Fruit fly (Drosophila melanogaster) whole organism, embryonic: ENCODE data around the gene CG6005.

Experiments used
- Awh ChIP-seq: fragments of 200-800 bp; sonication (Bioruptor generic); IDR thresholded peaks from 2 replicates; pipeline ENCODE4, ENCODE4 v1.3.6; 2022; ENCODE audit warnings: missing biosample characterization, missing genetic modification characterization
- B-H2 ChIP-seq: fragments of 200-800 bp; sonication (Bioruptor generic); optimal IDR thresholded peaks from 2 replicates; lab custom pipeline; 2018; ENCODE audit warnings: missing biosample characterization, mild to moderate bottlenecking, missing genetic modification characterization
- Bteb2 ChIP-seq: fragments of 200-800 bp; sonication (Bioruptor generic); optimal IDR thresholded peaks from 2 replicates; lab custom pipeline; 2016; ENCODE audit warnings: missing biosample characterization, missing genetic modification characterization
- CG1024 ChIP-seq: fragments of 200-800 bp; sonication (Bioruptor generic); IDR thresholded peaks from 2 replicates; pipeline ENCODE4 v1.3.6; 2022; ENCODE audit warnings: missing biosample characterization, missing genetic modification characterization
- CG10267 ChIP-seq: fragments of 200-800 bp; sonication (Bioruptor generic); optimal IDR thresholded peaks from 2 replicates; lab custom pipeline; 2018; ENCODE audit warnings: missing biosample characterization, mild to moderate bottlenecking, missing genetic modification characterization, moderate library complexity
- CG10366 ChIP-seq: fragments of 200-800 bp; sonication (Bioruptor generic); IDR thresholded peaks from 2 replicates; pipeline ENCODE4 v1.3.6; 2022; ENCODE audit warnings: missing biosample characterization, missing genetic modification characterization
- CG10959 ChIP-seq: fragments of 200-800 bp; sonication (Bioruptor generic); IDR thresholded peaks from 2 replicates; pipeline ENCODE4 v1.3.6; 2022; ENCODE audit warnings: missing biosample characterization, missing genetic modification characterization
- CG11560 ChIP-seq: fragments of 200-800 bp; sonication (Bioruptor generic); IDR thresholded peaks from 3 replicates; pipeline ENCODE4 v1.3.6; 2022; ENCODE audit warnings: missing biosample characterization, missing genetic modification characterization
- CG12155 ChIP-seq: fragments of 200-800 bp; sonication (Bioruptor generic); optimal IDR thresholded peaks from 3 replicates; lab custom pipeline; 2016; ENCODE audit warnings: missing biosample characterization, missing genetic modification characterization
- CG13287 ChIP-seq: fragments of 200-800 bp; sonication (Bioruptor generic); IDR thresholded peaks from 2 replicates; pipeline ENCODE4 v1.3.6; 2022; ENCODE audit warnings: missing biosample characterization, missing genetic modification characterization; ENCODE audit not compliant: partially characterized antibody
- CG13775 ChIP-seq: fragments of 200-800 bp; sonication (Bioruptor generic); optimal IDR thresholded peaks from 3 replicates; lab custom pipeline; 2017; ENCODE audit warnings: missing biosample characterization, mild to moderate bottlenecking, missing genetic modification characterization
- CG15514 ChIP-seq: fragments of 200-800 bp; sonication (Bioruptor generic); optimal IDR thresholded peaks from 3 replicates; lab custom pipeline; 2017; ENCODE audit warnings: missing biosample characterization, missing genetic modification characterization, mild to moderate bottlenecking, moderate library complexity, missing genetic modification reagents
- CG18262 ChIP-seq: fragments of 200-800 bp; optimal IDR thresholded peaks from 3 replicates; lab custom pipeline; 2019; ENCODE audit warnings: missing biosample characterization, mild to moderate bottlenecking, missing genetic modification characterization, moderate library complexity
- CG31388 ChIP-seq: fragments of 200-800 bp; sonication (Bioruptor generic); optimal IDR thresholded peaks from 2 replicates; lab custom pipeline; 2016; ENCODE audit warnings: missing biosample characterization, missing genetic modification characterization
- CG4820 ChIP-seq: fragments of 200-800 bp; sonication (Bioruptor generic); optimal IDR thresholded peaks from 3 replicates; lab custom pipeline; 2016; ENCODE audit warnings: missing biosample characterization, missing genetic modification characterization
- CG5245 ChIP-seq: fragments of 200-800 bp; sonication (Bioruptor generic); optimal IDR thresholded peaks from 3 replicates; lab custom pipeline; 2016; ENCODE audit warnings: missing biosample characterization, missing genetic modification characterization
- CG7928 ChIP-seq: fragments of 200-800 bp; sonication (Bioruptor generic); optimal IDR thresholded peaks from 2 replicates; lab custom pipeline; 2017; ENCODE audit warnings: missing biosample characterization, mild to moderate bottlenecking, missing genetic modification characterization
- CG8359 ChIP-seq: fragments of 200-800 bp; sonication (Bioruptor generic); optimal IDR thresholded peaks from 2 replicates; lab custom pipeline; 2017; ENCODE audit warnings: missing biosample characterization, mild to moderate bottlenecking, missing genetic modification characterization, borderline replicate concordance
- CG8478 ChIP-seq: fragments of >200 bp; optimal IDR thresholded peaks from 2 replicates; lab custom pipeline; 2018
- CG8765 ChIP-seq: fragments of 200-800 bp; sonication (Bioruptor generic); IDR thresholded peaks from 2 replicates; pipeline ENCODE4 v1.3.6; 2022; ENCODE audit warnings: missing biosample characterization, missing genetic modification characterization
- CG9876 ChIP-seq: fragments of 200-800 bp; sonication (Bioruptor generic); optimal IDR thresholded peaks from 2 replicates; lab custom pipeline; 2016; ENCODE audit warnings: missing biosample characterization, missing genetic modification characterization
- Dad ChIP-seq: fragments of 200-800 bp; sonication (Bioruptor generic); optimal IDR thresholded peaks from 3 replicates; lab custom pipeline; 2016; ENCODE audit warnings: missing biosample characterization, missing genetic modification characterization
- Doc3 ChIP-seq: fragments of 200-800 bp; sonication (Bioruptor generic); IDR thresholded peaks from 3 replicates; pipeline ENCODE4 v1.3.6; 2022; ENCODE audit warnings: missing biosample characterization, missing genetic modification characterization; ENCODE audit not compliant: partially characterized antibody
- Fer1 ChIP-seq: fragments of 200-800 bp; sonication (Bioruptor generic); optimal IDR thresholded peaks from 2 replicates; lab custom pipeline; 2017; ENCODE audit warnings: missing biosample characterization, mild to moderate bottlenecking, missing genetic modification characterization
- HLH3B ChIP-seq: fragments of 200-800 bp; sonication (Bioruptor generic); IDR thresholded peaks from 2 replicates; pipeline ENCODE4 v1.3.6; 2022; ENCODE audit warnings: missing biosample characterization, missing genetic modification characterization
- HLH4C ChIP-seq: fragments of 200-800 bp; sonication (Bioruptor generic); IDR thresholded peaks from 3 replicates; pipeline ENCODE4 v1.3.6; 2022; ENCODE audit warnings: missing biosample characterization, missing genetic modification characterization; ENCODE audit not compliant: partially characterized antibody
- Jarid2 ChIP-seq: fragments of 200-800 bp; sonication (Bioruptor generic); optimal IDR thresholded peaks from 3 replicates; lab custom pipeline; 2017; ENCODE audit warnings: mild to moderate bottlenecking, missing biosample characterization, missing genetic modification reagents, missing genetic modification characterization
- Nf-YC ChIP-seq: fragments of 200-800 bp; optimal IDR thresholded peaks from 3 replicates; lab custom pipeline; 2019; ENCODE audit warnings: missing biosample characterization, mild to moderate bottlenecking, missing genetic modification characterization, moderate library complexity
- Ptx1 ChIP-seq: fragments of 200-800 bp; sonication (Bioruptor generic); IDR thresholded peaks from 2 replicates; pipeline ENCODE4 v1.3.6; 2022; ENCODE audit warnings: missing biosample characterization, missing genetic modification characterization
- Sry-δ ChIP-seq: fragments of 200-800 bp; sonication (Bioruptor generic); optimal IDR thresholded peaks from 2 replicates; lab custom pipeline; 2016; ENCODE audit warnings: missing biosample characterization, missing genetic modification characterization
- Taf1 ChIP-seq: fragments of 200-800 bp; sonication (Bioruptor generic); IDR thresholded peaks from 2 replicates; pipeline ENCODE4 v1.3.6; 2022; ENCODE audit warnings: missing biosample characterization, missing genetic modification characterization
- abd-A ChIP-seq: fragments of 200-800 bp; sonication (Bioruptor generic); optimal IDR thresholded peaks from 3 replicates; lab custom pipeline; 2019; ENCODE audit warnings: missing biosample characterization, mild to moderate bottlenecking, missing genetic modification characterization, moderate library complexity
- bbx ChIP-seq: fragments of 200-800 bp; sonication (Bioruptor generic); IDR thresholded peaks from 2 replicates; pipeline ENCODE4 v1.3.6; 2022; ENCODE audit warnings: missing biosample characterization, missing genetic modification characterization; ENCODE audit not compliant: partially characterized antibody
- dpn ChIP-seq, 2 experiments: fragments of 200-800 bp; sonication (Bioruptor generic); optimal IDR thresholded peaks; 3 replicates each; lab custom pipeline; 2016; ENCODE audit warnings: missing biosample characterization in 2 of 2, missing genetic modification characterization in 2 of 2
- esg ChIP-seq: fragments of 200-800 bp; sonication (Bioruptor generic); conservative IDR thresholded peaks from 2 replicates; pipeline ENCODE4 v1.3.6; 2022; ENCODE audit warnings: missing biosample characterization, missing genetic modification characterization
- fd3F ChIP-seq: fragments of 200-800 bp; sonication (Bioruptor generic); optimal IDR thresholded peaks from 2 replicates; lab custom pipeline; 2018; ENCODE audit warnings: missing biosample characterization, mild to moderate bottlenecking, missing genetic modification characterization, moderate library complexity
- gce ChIP-seq: fragments of 200-800 bp; sonication (Bioruptor generic); IDR thresholded peaks from 3 replicates; pipeline ENCODE4 v1.3.6; 2022; ENCODE audit warnings: missing biosample characterization, missing genetic modification characterization
- gro ChIP-seq: fragments of 200-800 bp; sonication (Bioruptor generic); optimal IDR thresholded peaks from 2 replicates; lab custom pipeline; 2016; ENCODE audit warnings: missing biosample characterization, missing genetic modification characterization
- gsb ChIP-seq: fragments of 200-800 bp; sonication (Bioruptor generic); IDR thresholded peaks from 2 replicates; pipeline ENCODE4 v1.3.6; 2022; ENCODE audit warnings: missing biosample characterization, missing genetic modification characterization
- hkb ChIP-seq, 2 experiments: fragments of 200-800 bp in 1 of 2; fragments of >200 bp in 1 of 2; sonication (Bioruptor generic) in 1 of 2; IDR thresholded peaks in 1 of 2; optimal IDR thresholded peaks in 1 of 2; 2 replicates each; pipeline versions ENCODE4 v1.3.6 to Lab custom; 2017 to 2022; ENCODE audit warnings: missing biosample characterization in 1 of 2, missing genetic modification characterization in 1 of 2
- ken ChIP-seq: fragments of 200-800 bp; sonication (Bioruptor generic); IDR thresholded peaks from 3 replicates; pipeline ENCODE4 v1.3.6; 2022; ENCODE audit warnings: missing biosample characterization, missing genetic modification characterization
- lmd ChIP-seq: fragments of 200-800 bp; sonication (Bioruptor generic); IDR thresholded peaks from 2 replicates; pipeline ENCODE4 v1.3.6; 2022; ENCODE audit warnings: missing biosample characterization, missing genetic modification characterization
- nerfin-2 ChIP-seq: fragments of 200-800 bp; sonication (Bioruptor generic); IDR thresholded peaks from 2 replicates; pipeline ENCODE4 v1.3.6; 2022; ENCODE audit warnings: missing biosample characterization, missing genetic modification characterization; ENCODE audit not compliant: partially characterized antibody
- oc ChIP-seq: fragments of 200-800 bp; sonication (Bioruptor generic); optimal IDR thresholded peaks from 2 replicates; lab custom pipeline; 2018; ENCODE audit warnings: missing biosample characterization, mild to moderate bottlenecking, missing genetic modification characterization, moderate library complexity
- peb ChIP-seq: fragments of 200-800 bp; sonication (Bioruptor generic); IDR thresholded peaks from 2 replicates; pipeline ENCODE4 v1.3.6; 2022; ENCODE audit warnings: missing biosample characterization, missing genetic modification characterization
- pita ChIP-seq: fragments of 200-800 bp; sonication (Bioruptor generic); optimal IDR thresholded peaks from 2 replicates; lab custom pipeline; 2017; ENCODE audit warnings: missing biosample characterization, mild to moderate bottlenecking, missing genetic modification characterization
- so ChIP-seq: fragments of 200-800 bp; sonication (Bioruptor generic); IDR thresholded peaks from 3 replicates; pipeline ENCODE4 v1.3.6; 2022; ENCODE audit warnings: missing biosample characterization, missing genetic modification characterization
- sqz ChIP-seq: fragments of 200-800 bp; sonication (Bioruptor generic); optimal IDR thresholded peaks from 3 replicates; lab custom pipeline; 2018; ENCODE audit warnings: missing biosample characterization, mild to moderate bottlenecking, missing genetic modification characterization
- tx ChIP-seq: fragments of 200-800 bp; sonication (Bioruptor generic); optimal IDR thresholded peaks from 2 replicates; lab custom pipeline; 2016; ENCODE audit warnings: missing biosample characterization, missing genetic modification characterization
- zen2 ChIP-seq: fragments of 200-800 bp; sonication (Bioruptor generic); IDR thresholded peaks from 3 replicates; pipeline ENCODE4 v1.3.6; 2022; ENCODE audit warnings: missing biosample characterization, missing genetic modification characterization; ENCODE audit not compliant: partially characterized antibody

CG6005 gene

dm6 chr3R:19023862-19024261 is at the start of gene CG6005, which contains the start of gene CG14286 (continued):
- TF ChIP-seq peb (GFP tag; lab: Robert Waterston, UW) (peak; percentile 39; the same call in 1 of the 2 replicates), pita (GFP tag; lab: Kevin White, UChicago) (no peak), CG31388 (GFP tag; lab: Kevin White, UChicago) (no peak), CG8478 (lab: Kevin White, UChicago) (no peak), so (0 out of 3 replicates have a peak, but pooled peaks have one; percentile 47), gsb (0 out of 2 replicates have a peak, but pooled peaks have one; percentile 27), Taf1 (GFP tag; lab: Robert Waterston, UW) (no peak), CG11560 (tag; lab: Robert Waterston, UW) (no peak), Doc3 (peak; percentile 57; the same call in 2 of the 3 replicates), esg (GFP tag; lab: Robert Waterston, UW) (no peak; the same call in 1 of the 2 replicates), CG8765 (no peak), bbx (GFP tag; lab: Robert Waterston, UW) (peak; percentile 80), CG9876 (GFP tag; lab: Kevin White, UChicago) (peak; percentile 2), CG10267 (peak; percentile 23), CG10366 (GFP tag; lab: Robert Waterston, UW) (peak; percentile 75), Jarid2 (GFP tag; lab: Kevin White, UChicago) (no peak), gce (peak; percentile 48; the same call in 1 of the 3 replicates), Nf-YC (tag; lab: Kevin White, UChicago) (peak; percentile 34), nerfin-2 (GFP tag; lab: Robert Waterston, UW) (no peak; the same call in 1 of the 2 replicates), Awh (GFP tag; lab: Robert Waterston, UW) (peak; percentile 51; the same call in 1 of the 2 replicates), B-H2 (GFP tag; lab: Kevin White, UChicago) (peak; percentile 59), Bteb2 (peak; percentile 64), Fer1 (no peak), CG13287 (GFP tag; lab: Robert Waterston, UW) (peak; percentile 88), CG12155 (GFP tag; lab: Kevin White, UChicago) (peak; percentile 74), ken (GFP tag; lab: Robert Waterston, UW) (peak; percentile 58; the same call in 1 of the 3 replicates), Sry-δ (GFP tag; lab: Kevin White, UChicago) (peak; percentile 84), oc (tag; lab: Kevin White, UChicago) (no peak), CG18262 (tag; lab: Kevin White, UChicago) (peak; percentile 14), CG15514 (GFP tag; lab: Kevin White, UChicago) (peak; percentile 52), dpn (GFP tag; optimal IDR thresholded peaks at IDR 0.05; lab: Kevin White, UChicago) (peak; percentile 61 to 81), CG4820 (GFP tag; lab: Kevin White, UChicago) (no peak), CG8359 (no peak), tx (GFP tag; lab: Kevin White, UChicago) (peak; percentile 30), zen2 (peak; percentile 21; the same call in 1 of the 3 replicates), hkb (optimal IDR thresholded peaks at IDR 0.05; lab: Kevin White, UChicago) (no peak), hkb (GFP tag; IDR thresholded peaks at IDR 0.05; lab: Robert Waterston, UW) (0 out of 2 replicates have a peak, but pooled peaks have one; percentile 38), HLH4C (GFP tag; lab: Robert Waterston, UW) (peak; percentile 75), CG10959 (no peak), Dad (peak; percentile 64), gro (peak; percentile 69), HLH3B (GFP tag; lab: Robert Waterston, UW) (peak; percentile 37; the same call in 1 of the 2 replicates), CG1024 (GFP tag; lab: Robert Waterston, UW) (peak; percentile 28; the same call in 1 of the 2 replicates), Ptx1 (GFP tag; lab: Robert Waterston, UW) (peak; percentile 66), lmd (GFP tag; lab: Robert Waterston, UW) (peak; percentile 58; the same call in 1 of the 2 replicates), CG5245 (peak; percentile 35), fd3F (peak; percentile 35), abd-A (no peak), sqz (no peak), CG7928 (GFP tag; lab: Kevin White, UChicago) (no peak), CG13775 (GFP tag; lab: Kevin White, UChicago) (peak; percentile 42)
